Fruit fly (Drosophila melanogaster): ENCODE measurements around the gene CG14913.

dm6 chr2L:11032285-11032970 is 15.6 kb downstream of the CG14913 start:
- TF ChIP-seq CG14711 (tag; optimal IDR thresholded peaks at IDR 0.05) (no peak), bab1 (GFP tag; optimal IDR thresholded peaks at IDR 0.05) (no peak), Clk (GFP tag; optimal IDR thresholded peaks at IDR 0.05) (no peak), Hr96 (GFP tag; optimal IDR thresholded peaks at IDR 0.05) (no peak), tj (GFP tag; optimal IDR thresholded peaks at IDR 0.05) (no peak), CG12768 (GFP tag; optimal IDR thresholded peaks at IDR 0.05) (no peak), kay (GFP tag; ENCODE audit: borderline replicate concordance) (no peak), CG5204 (GFP tag; optimal IDR thresholded peaks at IDR 0.05) (no peak)

Data from whole organism, adult.